Fruit fly (Drosophila melanogaster) whole organism, embryonic: ENCODE measurements around the gene CG12106.

ENCODE experiments used
- Ada2b ChIP-seq: fragments of 200-800 bp; sonication (Bioruptor generic); IDR thresholded peaks from 2 replicates; pipeline ENCODE4 v1.3.6; 2022; ENCODE audit warnings: missing biosample characterization, missing genetic modification characterization
- Atf-2 ChIP-seq: fragments of 200-800 bp; sonication (Bioruptor generic); optimal IDR thresholded peaks from 2 replicates; lab custom pipeline; 2016; ENCODE audit warnings: missing biosample characterization, missing genetic modification characterization
- Atf3 ChIP-seq: fragments of 200-800 bp; sonication (Bioruptor generic); optimal IDR thresholded peaks from 3 replicates; lab custom pipeline; 2016; ENCODE audit warnings: missing biosample characterization, missing genetic modification characterization
- CG1024 ChIP-seq: fragments of 200-800 bp; sonication (Bioruptor generic); IDR thresholded peaks from 2 replicates; pipeline ENCODE4 v1.3.6; 2022; ENCODE audit warnings: missing biosample characterization, missing genetic modification characterization
- CG10431 ChIP-seq: fragments of 200-800 bp; sonication (Bioruptor generic); optimal IDR thresholded peaks from 3 replicates; lab custom pipeline; 2018; ENCODE audit warnings: missing biosample characterization, mild to moderate bottlenecking, missing genetic modification characterization
- CG10462 ChIP-seq: fragments of 200-800 bp; sonication (Bioruptor generic); optimal IDR thresholded peaks from 2 replicates; lab custom pipeline; 2016; ENCODE audit warnings: missing biosample characterization, missing genetic modification characterization
- CG10543 ChIP-seq: fragments of 200-800 bp; sonication (Bioruptor generic); optimal IDR thresholded peaks from 3 replicates; lab custom pipeline; 2017; ENCODE audit warnings: missing biosample characterization, mild to moderate bottlenecking, missing genetic modification characterization, moderate library complexity
- CG11456 ChIP-seq: fragments of 200-800 bp; sonication (Bioruptor generic); IDR thresholded peaks from 3 replicates; pipeline ENCODE4 v1.3.6; 2022; ENCODE audit warnings: missing biosample characterization, missing genetic modification characterization
- CG11696 ChIP-seq: fragments of 200-800 bp; sonication (Bioruptor generic); IDR thresholded peaks from 2 replicates; pipeline ENCODE4 v1.3.6; 2022; ENCODE audit warnings: missing biosample characterization, missing genetic modification characterization
- CG12942 ChIP-seq: fragments of 200-800 bp; sonication (Bioruptor generic); optimal IDR thresholded peaks from 3 replicates; lab custom pipeline; 2016; ENCODE audit warnings: missing biosample characterization, missing genetic modification characterization
- CG13287 ChIP-seq: fragments of 200-800 bp; sonication (Bioruptor generic); IDR thresholded peaks from 2 replicates; pipeline ENCODE4 v1.3.6; 2022; ENCODE audit warnings: missing biosample characterization, missing genetic modification characterization; ENCODE audit not compliant: partially characterized antibody
- CG13424 ChIP-seq: fragments of 200-800 bp; sonication (Bioruptor generic); optimal IDR thresholded peaks from 2 replicates; lab custom pipeline; 2019; ENCODE audit warnings: missing biosample characterization, mild to moderate bottlenecking, missing genetic modification characterization, moderate library complexity
- CG13775 ChIP-seq: fragments of 200-800 bp; sonication (Bioruptor generic); optimal IDR thresholded peaks from 3 replicates; lab custom pipeline; 2017; ENCODE audit warnings: missing biosample characterization, mild to moderate bottlenecking, missing genetic modification characterization
- CG15269 ChIP-seq: fragments of 200-800 bp; sonication (Bioruptor generic); optimal IDR thresholded peaks from 2 replicates; lab custom pipeline; 2018; ENCODE audit warnings: missing biosample characterization, mild to moderate bottlenecking, missing genetic modification characterization, moderate library complexity
- CG15514 ChIP-seq: fragments of 200-800 bp; sonication (Bioruptor generic); optimal IDR thresholded peaks from 3 replicates; lab custom pipeline; 2017; ENCODE audit warnings: missing biosample characterization, missing genetic modification characterization, mild to moderate bottlenecking, moderate library complexity, missing genetic modification reagents
- CG15601 ChIP-seq: fragments of 200-800 bp; sonication (Bioruptor generic); optimal IDR thresholded peaks from 3 replicates; lab custom pipeline; 2019; ENCODE audit warnings: missing biosample characterization, mild to moderate bottlenecking, missing genetic modification characterization, moderate library complexity
- CG17568 ChIP-seq: fragments of 200-800 bp; sonication (Bioruptor generic); optimal IDR thresholded peaks from 2 replicates; lab custom pipeline; 2018; ENCODE audit warnings: missing biosample characterization, mild to moderate bottlenecking, missing genetic modification characterization, moderate library complexity
- CG18011 ChIP-seq: fragments of 200-800 bp; sonication (Bioruptor generic); optimal IDR thresholded peaks from 2 replicates; lab custom pipeline; 2017; ENCODE audit warnings: missing biosample characterization, missing genetic modification characterization, mild to moderate bottlenecking, moderate library complexity, missing genotype
- CG1832 ChIP-seq: fragments of 200-800 bp; sonication (Bioruptor generic); optimal IDR thresholded peaks from 2 replicates; lab custom pipeline; 2017; ENCODE audit warnings: missing biosample characterization, mild to moderate bottlenecking, missing genetic modification characterization, inconsistent platforms
- CG34376 ChIP-seq: fragments of 200-800 bp; sonication (Bioruptor generic); optimal IDR thresholded peaks from 2 replicates; lab custom pipeline; 2018; ENCODE audit warnings: missing biosample characterization, mild to moderate bottlenecking, missing genetic modification characterization
- CG4360 ChIP-seq: fragments of 200-800 bp; sonication (Bioruptor generic); IDR thresholded peaks from 2 replicates; pipeline ENCODE4 v1.3.6; 2022; ENCODE audit warnings: missing biosample characterization, missing genetic modification characterization
- CG4854 ChIP-seq: fragments of 200-800 bp; sonication (Bioruptor generic); optimal IDR thresholded peaks from 2 replicates; lab custom pipeline; 2016; ENCODE audit warnings: missing biosample characterization, missing genetic modification characterization, inconsistent platforms
- Dbx ChIP-seq: fragments of 200-800 bp; sonication (Bioruptor generic); IDR thresholded peaks from 3 replicates; pipeline ENCODE4 v1.3.6; 2022; ENCODE audit warnings: missing biosample characterization, missing genetic modification characterization
- ERR ChIP-seq: fragments of 200-800 bp; sonication (Bioruptor generic); optimal IDR thresholded peaks from 2 replicates; lab custom pipeline; 2016; ENCODE audit warnings: missing biosample characterization, missing genetic modification characterization
- HHEX ChIP-seq: fragments of 200-800 bp; sonication (Bioruptor generic); optimal IDR thresholded peaks from 3 replicates; lab custom pipeline; 2017; ENCODE audit warnings: missing biosample characterization, mild to moderate bottlenecking, missing genetic modification characterization, missing genetic modification reagents
- Hr78 ChIP-seq, 2 experiments: fragments of 200-800 bp in 1 of 2; fragments of >200 bp in 1 of 2; sonication (Bioruptor generic) in 1 of 2; optimal IDR thresholded peaks; 2 replicates each; lab custom pipeline; 2017 to 2019; ENCODE audit warnings: missing biosample characterization in 2 of 2, missing genetic modification characterization in 2 of 2, mild to moderate bottlenecking in 1 of 2, moderate library complexity in 1 of 2
- Myb ChIP-seq: fragments of 200-800 bp; sonication (Bioruptor generic); optimal IDR thresholded peaks from 2 replicates; lab custom pipeline; 2016; ENCODE audit warnings: missing biosample characterization, missing genetic modification characterization
- Nf-YA ChIP-seq: fragments of 200-800 bp; sonication (Bioruptor generic); IDR thresholded peaks from 2 replicates; pipeline ENCODE4 v1.3.6; 2022; ENCODE audit warnings: missing biosample characterization, missing genetic modification characterization
- Oaz ChIP-seq: fragments of 200-800 bp; sonication (Bioruptor generic); IDR thresholded peaks from 2 replicates; pipeline ENCODE4 v1.3.6; 2022; ENCODE audit warnings: missing biosample characterization, missing genetic modification characterization
- Oli ChIP-seq: fragments of 200-800 bp; sonication (Bioruptor generic); optimal IDR thresholded peaks from 2 replicates; lab custom pipeline; 2018; ENCODE audit warnings: missing biosample characterization, mild to moderate bottlenecking, missing genetic modification characterization, moderate library complexity
- Ptx1 ChIP-seq: fragments of 200-800 bp; sonication (Bioruptor generic); IDR thresholded peaks from 2 replicates; pipeline ENCODE4 v1.3.6; 2022; ENCODE audit warnings: missing biosample characterization, missing genetic modification characterization
- Rx ChIP-seq: fragments of 200-800 bp; sonication (Bioruptor generic); IDR thresholded peaks from 2 replicates; pipeline ENCODE4 v1.3.6; 2022; ENCODE audit warnings: missing biosample characterization, missing genetic modification characterization
- Tbp ChIP-seq: fragments of >200 bp; optimal IDR thresholded peaks from 2 replicates; lab custom pipeline; 2018; ENCODE audit warnings: missing biosample characterization, missing genetic modification characterization
- abd-A ChIP-seq: fragments of 200-800 bp; sonication (Bioruptor generic); optimal IDR thresholded peaks from 3 replicates; lab custom pipeline; 2019; ENCODE audit warnings: missing biosample characterization, mild to moderate bottlenecking, missing genetic modification characterization, moderate library complexity
- bab2 ChIP-seq: fragments of 200-800 bp; sonication (Bioruptor generic); optimal IDR thresholded peaks from 2 replicates; lab custom pipeline; 2016; ENCODE audit warnings: missing biosample characterization, missing genetic modification characterization
- cato ChIP-seq: fragments of 200-800 bp; sonication (Bioruptor generic); optimal IDR thresholded peaks from 2 replicates; lab custom pipeline; 2016; ENCODE audit warnings: missing biosample characterization, missing genetic modification characterization, borderline replicate concordance
- caup ChIP-seq: fragments of 200-800 bp; sonication (Bioruptor generic); optimal IDR thresholded peaks from 3 replicates; lab custom pipeline; 2017; ENCODE audit warnings: missing biosample characterization, mild to moderate bottlenecking, missing genetic modification characterization, moderate library complexity; ENCODE audit not compliant: severe bottlenecking
- ci ChIP-seq: fragments of 200-800 bp; sonication (Bioruptor generic); IDR thresholded peaks from 3 replicates; pipeline ENCODE4 v1.3.6; 2022; ENCODE audit warnings: missing biosample characterization, missing genetic modification characterization
- dati ChIP-seq: fragments of 200-800 bp; sonication (Bioruptor generic); IDR thresholded peaks from 2 replicates; pipeline ENCODE4 v1.3.6; 2022; ENCODE audit warnings: missing biosample characterization, missing genetic modification characterization
- en ChIP-seq: fragments of 200-800 bp; sonication (Bioruptor generic); optimal IDR thresholded peaks from 2 replicates; lab custom pipeline; 2016; ENCODE audit warnings: missing biosample characterization, missing genetic modification characterization
- exex ChIP-seq: fragments of 200-800 bp; sonication (Bioruptor generic); optimal IDR thresholded peaks from 4 replicates; lab custom pipeline; 2018; ENCODE audit warnings: missing biosample characterization, mild to moderate bottlenecking, missing genetic modification characterization, moderate library complexity
- fd102C ChIP-seq: fragments of 200-800 bp; sonication (Bioruptor generic); optimal IDR thresholded peaks from 2 replicates; lab custom pipeline; 2018; ENCODE audit warnings: missing biosample characterization, mild to moderate bottlenecking, missing genetic modification characterization, moderate library complexity
- gsb ChIP-seq: fragments of 200-800 bp; sonication (Bioruptor generic); IDR thresholded peaks from 2 replicates; pipeline ENCODE4 v1.3.6; 2022; ENCODE audit warnings: missing biosample characterization, missing genetic modification characterization
- pfk ChIP-seq: fragments of 200-800 bp; sonication (Bioruptor generic); optimal IDR thresholded peaks from 2 replicates; lab custom pipeline; 2018; ENCODE audit warnings: missing biosample characterization, mild to moderate bottlenecking, missing genetic modification characterization, moderate library complexity
- pnt ChIP-seq: fragments of 200-800 bp; sonication (Bioruptor generic); optimal IDR thresholded peaks from 3 replicates; lab custom pipeline; 2016; ENCODE audit warnings: missing biosample characterization, missing genetic modification characterization
- ranshi ChIP-seq: fragments of 200-800 bp; sonication (Bioruptor generic); IDR thresholded peaks from 2 replicates; pipeline ENCODE4 v1.3.6; 2022; ENCODE audit warnings: missing biosample characterization, missing genetic modification characterization
- run ChIP-seq: fragments of 200-800 bp; sonication (Bioruptor generic); optimal IDR thresholded peaks from 3 replicates; lab custom pipeline; 2018; ENCODE audit warnings: missing biosample characterization, mild to moderate bottlenecking, missing genetic modification characterization
- sd ChIP-seq: fragments of 200-800 bp; sonication (Bioruptor generic); optimal IDR thresholded peaks from 3 replicates; lab custom pipeline; 2018; ENCODE audit warnings: missing biosample characterization, mild to moderate bottlenecking, missing genetic modification characterization, moderate library complexity
- sna ChIP-seq: fragments of 200-800 bp; sonication (Bioruptor generic); IDR thresholded peaks from 2 replicates; pipeline ENCODE4 v1.3.6; 2022; ENCODE audit warnings: missing biosample characterization, missing genetic modification characterization; ENCODE audit not compliant: partially characterized antibody
- sug ChIP-seq: fragments of 200-800 bp; optimal IDR thresholded peaks from 2 replicates; lab custom pipeline; 2019; ENCODE audit warnings: missing biosample characterization, mild to moderate bottlenecking, missing genetic modification characterization, moderate library complexity
- unc-4 ChIP-seq: fragments of 200-800 bp; sonication (Bioruptor generic); IDR thresholded peaks from 2 replicates; pipeline ENCODE4 v1.3.6; 2022; ENCODE audit warnings: missing biosample characterization, missing genetic modification characterization; ENCODE audit not compliant: partially characterized antibody

Gene CG12106

DNA sequence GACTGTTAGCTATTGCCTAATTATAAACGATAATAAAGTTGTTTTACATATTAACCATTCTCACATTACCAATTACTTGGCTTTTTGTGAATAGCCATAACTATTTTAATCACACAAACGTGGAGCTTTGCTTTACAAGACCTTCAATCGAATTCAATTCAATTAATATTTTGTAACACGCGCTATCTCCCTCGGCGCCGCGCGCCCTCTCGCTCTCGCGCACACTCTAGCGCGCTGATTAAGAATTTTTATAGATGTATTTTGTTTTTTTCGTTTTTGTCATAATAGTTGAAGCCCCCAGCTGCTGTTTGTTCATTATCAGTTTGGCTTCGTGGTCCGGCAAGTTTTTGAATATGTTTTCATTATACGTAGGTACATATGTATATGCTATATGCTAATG, 7.4 kb downstream of the CG12106 start (continued):
- TF ChIP-seq fd102C (GFP tag; lab: Kevin White, UChicago) (no peak), exex (tag; lab: Kevin White, UChicago) (peak; percentile 85), CG10431 (no peak), abd-A (tag; lab: Kevin White, UChicago) (peak; percentile 89), en (GFP tag; lab: Kevin White, UChicago) (no peak), dati (GFP tag; lab: Robert Waterston, UW) (no peak), Atf3 (GFP tag; lab: Kevin White, UChicago) (no peak), pfk (GFP tag; lab: Kevin White, UChicago) (no peak), Atf-2 (no peak), sna (GFP tag; lab: Robert Waterston, UW) (no peak), Nf-YA (no peak), CG10462 (GFP tag; lab: Kevin White, UChicago) (no peak), CG13424 (no peak), Tbp (GFP tag; lab: Kevin White, UChicago) (no peak), HHEX (GFP tag; lab: Kevin White, UChicago) (no peak), CG13775 (GFP tag; lab: Kevin White, UChicago) (no peak), Hr78 (GFP tag; optimal IDR thresholded peaks at IDR 0.05; lab: Kevin White, UChicago) (no peak), CG34376 (GFP tag; lab: Kevin White, UChicago) (peak; percentile 86), CG1832 (no peak), Oli (tag; lab: Kevin White, UChicago) (no peak), Ptx1 (GFP tag; lab: Robert Waterston, UW) (no peak), CG12942 (GFP tag; lab: Kevin White, UChicago) (no peak), CG13287 (GFP tag; lab: Robert Waterston, UW) (no peak), pnt (GFP tag; lab: Kevin White, UChicago) (no peak), caup (peak; percentile 11), gsb (GFP tag; lab: Robert Waterston, UW) (no peak), CG10543 (GFP tag; lab: Kevin White, UChicago) (peak; percentile 19), CG1024 (GFP tag; lab: Robert Waterston, UW) (no peak), ERR (no peak), CG11696 (GFP tag; lab: Robert Waterston, UW) (no peak), CG4360 (no peak), Myb (GFP tag; lab: Kevin White, UChicago) (no peak), CG15514 (peak; percentile 19), Oaz (GFP tag; lab: Robert Waterston, UW) (no peak), Dbx (no peak), sd (peak; percentile 55), unc-4 (GFP tag; lab: Robert Waterston, UW) (no peak), CG4854 (GFP tag; lab: Kevin White, UChicago) (no peak), Ada2b (GFP tag; lab: Robert Waterston, UW) (no peak), Rx (GFP tag; lab: Robert Waterston, UW) (no peak), bab2 (GFP tag; lab: Kevin White, UChicago) (no peak), ci (GFP tag; lab: Robert Waterston, UW) (no peak), CG15269 (tag; lab: Kevin White, UChicago) (no peak), CG11456 (GFP tag; lab: Robert Waterston, UW) (no peak), ranshi (GFP tag; lab: Robert Waterston, UW) (no peak), run (tag; lab: Kevin White, UChicago) (no peak), sug (tag; lab: Kevin White, UChicago) (peak; percentile 95), CG18011 (GFP tag; lab: Kevin White, UChicago) (no peak), CG15601 (tag; lab: Kevin White, UChicago) (peak; percentile 65), cato (GFP tag; lab: Kevin White, UChicago) (no peak), CG17568 (GFP tag; lab: Kevin White, UChicago) (no peak)
